Worm (Caenorhabditis elegans): ENCODE results near the gene Y80D3A.8.

The Y80D3A.8 gene

ce11 chrV:18967479-18968056 lies 27.1 kb downstream of the Y80D3A.8 start, which contains the start of gene Y39B6A.43 (continued):
- peak; percentile 5 for TF ChIP-seq ceh-79 (tag; optimal IDR thresholded peaks at IDR 0.05)
- TF ChIP-seq egl-18 (GFP tag; IDR thresholded peaks at IDR 0.05), result peak; percentile 93
- peak; percentile 99 for TF ChIP-seq attf-5 (GFP tag; optimal IDR thresholded peaks at IDR 0.05)
- TF ChIP-seq dpff-1 (tag; optimal IDR thresholded peaks at IDR 0.05), result peak; percentile 49
- TF ChIP-seq ztf-3 (GFP tag; optimal IDR thresholded peaks at IDR 0.05), result peak; percentile 87
- peak; percentile 93 for TF ChIP-seq attf-6 (GFP tag; IDR thresholded peaks at IDR 0.05)
- TF ChIP-seq ceh-100 (GFP tag; IDR thresholded peaks at IDR 0.05), result peak; percentile 87
- peak; percentile 91; the same call in 1 of the 2 replicates for TF ChIP-seq nhr-120 (GFP tag; IDR thresholded peaks at IDR 0.05)
- TF ChIP-seq nhr-27 (tag; optimal IDR thresholded peaks at IDR 0.05), result no peak
- peak; percentile 80; the same call in 1 of the 2 replicates for TF ChIP-seq ztf-6 (GFP tag; IDR thresholded peaks at IDR 0.05)
- peak; percentile 94 for TF ChIP-seq C17E4.6 (GFP tag; IDR thresholded peaks at IDR 0.05)
- peak; percentile 88 for TF ChIP-seq Y67H2A.10 (GFP tag; conservative IDR thresholded peaks at IDR 0.05)
- peak; percentile 98 for TF ChIP-seq let-526 (GFP tag; IDR thresholded peaks at IDR 0.05)
- TF ChIP-seq athp-1 (tag; optimal IDR thresholded peaks at IDR 0.05), result peak; percentile 99
- TF ChIP-seq ekl-4 (GFP tag; IDR thresholded peaks at IDR 0.05), result peak; percentile 97
- peak; percentile 97 for TF ChIP-seq B0336.3 (GFP tag; IDR thresholded peaks at IDR 0.05)
- no peak for TF ChIP-seq hlh-26 (GFP tag; conservative IDR thresholded peaks at IDR 0.05)
- peak; percentile 96 for TF ChIP-seq F37B4.10 (GFP tag; IDR thresholded peaks at IDR 0.05)
- peak; percentile 82; the same call in 1 of the 2 replicates for TF ChIP-seq sea-2 (GFP tag; IDR thresholded peaks at IDR 0.05)
- no peak for TF ChIP-seq nfya-1 (tag; optimal IDR thresholded peaks at IDR 0.05; ENCODE audit: borderline replicate concordance, insufficient read depth)
- no peak for TF ChIP-seq tbx-9 (tag; optimal IDR thresholded peaks at IDR 0.05; ENCODE audit: borderline replicate concordance)
- peak; percentile 98 for TF ChIP-seq Y95B8A.8 (GFP tag; IDR thresholded peaks at IDR 0.05)
- peak; percentile 100 for TF ChIP-seq pha-4 (tag; optimal IDR thresholded peaks at IDR 0.05)
- TF ChIP-seq hlh-12 (tag; optimal IDR thresholded peaks at IDR 0.05), result no peak
- TF ChIP-seq mes-4 (tag; optimal IDR thresholded peaks at IDR 0.05), result no peak
- peak; percentile 88 for TF ChIP-seq zfh-2 (GFP tag; conservative IDR thresholded peaks at IDR 0.05)
- TF ChIP-seq him-1 (tag; optimal IDR thresholded peaks at IDR 0.05), result peak; percentile 71
- TF ChIP-seq lin-54 (GFP tag; optimal IDR thresholded peaks at IDR 0.05), result peak; percentile 99
- TF ChIP-seq Y56A3A.18 (GFP tag; IDR thresholded peaks at IDR 0.05), result peak; percentile 94
- peak; percentile 94 for TF ChIP-seq snpc-3.4 (tag; optimal IDR thresholded peaks at IDR 0.05)
- peak; percentile 90 for TF ChIP-seq hmg-20 (GFP tag; IDR thresholded peaks at IDR 0.05)
- peak; percentile 88 for TF ChIP-seq F57C9.4 (tag; optimal IDR thresholded peaks at IDR 0.05)
- TF ChIP-seq xnd-1 (tag; optimal IDR thresholded peaks at IDR 0.05), result peak; percentile 79

ce11 chrV:18969590-18970105 lies 29.2 kb downstream of the Y80D3A.8 start, which contains the start of gene Y39B6A.42:
Y39B6A.42 (minus strand) TSS chrV:18969640.
- TF ChIP-seq athp-1 (tag; optimal IDR thresholded peaks at IDR 0.05) (no peak), unc-62 (GFP tag; optimal IDR thresholded peaks at IDR 0.05) (no peak), snpc-3.4 (tag; optimal IDR thresholded peaks at IDR 0.05) (peak; percentile 60), F10E7.11 (tag; optimal IDR thresholded peaks at IDR 0.05) (no peak), lin-54 (GFP tag; optimal IDR thresholded peaks at IDR 0.05) (no peak), D2030.7 (GFP tag; IDR thresholded peaks at IDR 0.05) (0 out of 2 replicates have a peak, but pooled peaks have one; percentile 30), Y95B8A.8 (GFP tag; IDR thresholded peaks at IDR 0.05) (no peak), sdz-38 (tag; optimal IDR thresholded peaks at IDR 0.05) (no peak), F57A8.1 (GFP tag; optimal IDR thresholded peaks at IDR 0.05) (no peak), ZK185.1 (tag; optimal IDR thresholded peaks at IDR 0.05; ENCODE audit: poor library complexity, severe bottlenecking) (no peak), cebp-2 (GFP tag; IDR thresholded peaks at IDR 0.05) (no peak), lsy-27 (tag; optimal IDR thresholded peaks at IDR 0.05; ENCODE audit: borderline replicate concordance, insufficient read depth) (no peak), B0019.2 (GFP tag; conservative IDR thresholded peaks at IDR 0.05) (no peak), madf-8 (GFP tag; conservative IDR thresholded peaks at IDR 0.05) (peak; percentile 53), ztf-26 (tag; optimal IDR thresholded peaks at IDR 0.05) (no peak), hmg-20 (GFP tag; IDR thresholded peaks at IDR 0.05) (no peak), F33H1.4 (GFP tag; IDR thresholded peaks at IDR 0.05) (peak; percentile 82), xnd-1 (tag; optimal IDR thresholded peaks at IDR 0.05) (peak; percentile 72), chd-7 (tag; optimal IDR thresholded peaks at IDR 0.05) (no peak), pha-4 (tag; optimal IDR thresholded peaks at IDR 0.05) (no peak), tbx-9 (tag; optimal IDR thresholded peaks at IDR 0.05; ENCODE audit: borderline replicate concordance) (no peak), nfya-2 (GFP tag; IDR thresholded peaks at IDR 0.05) (no peak)

All from whole organism, young adult.